Worm (Caenorhabditis elegans): Measurements from ENCODE around the gene oig-4.

The oig-4 gene

ce11 chrII:7613241-7613782 is at the start of gene oig-4, which contains the start of gene R07G3.7:
Gene oig-4 (plus strand): TSS chrII:7613541.
Gene R07G3.7 (minus strand): TSS chrII:7613732.
- TF ChIP-seq F13C5.2 (tag; optimal IDR thresholded peaks at IDR 0.05) (no peak), B0310.2 (tag; optimal IDR thresholded peaks at IDR 0.05) (no peak), sea-1 (GFP tag; conservative IDR thresholded peaks at IDR 0.05) (no peak), tbx-11 (GFP tag; IDR thresholded peaks at IDR 0.05) (no peak), ceh-13 (GFP tag; optimal IDR thresholded peaks at IDR 0.05) (no peak), ets-7 (tag; optimal IDR thresholded peaks at IDR 0.05) (no peak), hnd-1 (tag; optimal IDR thresholded peaks at IDR 0.05) (no peak), hmbx-1 (tag; optimal IDR thresholded peaks at IDR 0.05) (no peak), scrt-1 (GFP tag; IDR thresholded peaks at IDR 0.05) (no peak), ceh-36 (tag; optimal IDR thresholded peaks at IDR 0.05) (no peak), tbx-37 (GFP tag; conservative IDR thresholded peaks at IDR 0.05) (no peak), aly-1 (tag; optimal IDR thresholded peaks at IDR 0.05) (no peak), tra-4 (tag; optimal IDR thresholded peaks at IDR 0.05) (no peak)

- TF ChIP-seq tra-4 (tag; optimal IDR thresholded peaks at IDR 0.05) (no peak), sea-1 (GFP tag; conservative IDR thresholded peaks at IDR 0.05) (no peak), hmg-4 (GFP tag; optimal IDR thresholded peaks at IDR 0.05) (no peak), tbx-11 (GFP tag; IDR thresholded peaks at IDR 0.05) (no peak), flt-1 (GFP tag; IDR thresholded peaks at IDR 0.05) (no peak), F13C5.2 (tag; optimal IDR thresholded peaks at IDR 0.05) (no peak), ceh-13 (GFP tag; optimal IDR thresholded peaks at IDR 0.05) (no peak), hnd-1 (tag; optimal IDR thresholded peaks at IDR 0.05) (no peak), aly-1 (tag; optimal IDR thresholded peaks at IDR 0.05) (no peak), tbx-37 (GFP tag; conservative IDR thresholded peaks at IDR 0.05) (no peak), ceh-36 (tag; optimal IDR thresholded peaks at IDR 0.05) (no peak), hmbx-1 (tag; optimal IDR thresholded peaks at IDR 0.05) (no peak), pes-1 (GFP tag; IDR thresholded peaks at IDR 0.05) (no peak), ama-1 (optimal IDR thresholded peaks at IDR 0.05) (no peak), ets-7 (tag; optimal IDR thresholded peaks at IDR 0.05) (no peak)
Observed at ce11 chrII:7570305-7570704, 43.0 kb upstream of the oig-4 start, which contains the start of gene F35D2.3. Gene F35D2.3 (plus strand): TSS chrII:7570605.

DNA sequence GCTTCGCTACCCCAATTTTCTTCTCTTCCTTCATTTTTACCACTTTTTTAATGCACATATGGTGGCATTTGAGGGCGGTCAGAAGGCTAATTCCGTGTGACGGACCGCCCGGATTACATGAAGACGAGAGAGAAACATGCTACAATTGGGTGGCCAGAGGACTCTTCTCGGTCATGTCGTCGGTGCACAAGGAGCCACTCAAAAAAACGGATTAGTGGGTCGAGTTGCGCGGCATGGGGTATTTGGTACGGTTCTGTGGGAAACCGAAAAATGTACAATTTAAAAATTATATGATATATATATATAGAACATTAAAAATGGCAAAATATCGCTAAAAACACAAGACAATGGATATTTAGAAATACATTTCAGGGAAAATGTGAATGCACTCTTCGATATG is 42.5 kb upstream of the oig-4 start:
- TF ChIP-seq pes-1 (GFP tag; IDR thresholded peaks at IDR 0.05) (no peak), tbx-37 (GFP tag; conservative IDR thresholded peaks at IDR 0.05) (no peak), flt-1 (GFP tag; IDR thresholded peaks at IDR 0.05) (no peak), sea-1 (GFP tag; conservative IDR thresholded peaks at IDR 0.05) (no peak), ceh-36 (tag; optimal IDR thresholded peaks at IDR 0.05) (peak; percentile 62)

DNA sequence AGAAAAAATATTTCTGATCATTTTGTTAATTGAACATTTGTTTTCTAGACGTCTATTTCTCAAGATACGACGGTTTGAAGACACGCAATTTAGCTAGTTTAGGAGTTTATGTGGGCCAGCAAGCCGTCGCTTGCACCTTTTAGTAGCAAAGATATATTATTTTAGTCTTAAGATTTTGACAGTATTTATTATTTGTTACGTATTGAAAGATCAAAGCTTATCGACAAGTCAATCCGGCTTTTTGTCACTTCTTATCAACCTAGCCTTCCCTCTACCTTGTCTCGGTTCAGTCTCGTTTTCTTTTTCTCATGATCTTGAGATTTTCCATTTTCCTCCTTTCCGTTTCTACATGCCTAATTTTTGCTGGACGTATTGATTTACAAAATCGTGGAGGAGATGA is 39.2 kb upstream of the oig-4 start, which contains the start of gene F35D2.2:
F35D2.2 (plus strand) TSS at position 301 of the 400 bp plus-strand sequence.
- no peak for TF ChIP-seq sea-1 (GFP tag; conservative IDR thresholded peaks at IDR 0.05)
- no peak for TF ChIP-seq aly-1 (tag; optimal IDR thresholded peaks at IDR 0.05)
- no peak for TF ChIP-seq hmbx-1 (tag; optimal IDR thresholded peaks at IDR 0.05)
- TF ChIP-seq ceh-13 (GFP tag; optimal IDR thresholded peaks at IDR 0.05) = no peak
- TF ChIP-seq tbx-37 (GFP tag; conservative IDR thresholded peaks at IDR 0.05) = no peak
- no peak for TF ChIP-seq hmg-4 (GFP tag; optimal IDR thresholded peaks at IDR 0.05)
- TF ChIP-seq scrt-1 (GFP tag; IDR thresholded peaks at IDR 0.05) = no peak
- no peak for TF ChIP-seq B0310.2 (tag; optimal IDR thresholded peaks at IDR 0.05)
- TF ChIP-seq flt-1 (GFP tag; IDR thresholded peaks at IDR 0.05) = no peak
- no peak for TF ChIP-seq ets-7 (tag; optimal IDR thresholded peaks at IDR 0.05)
- no peak for TF ChIP-seq tbx-11 (GFP tag; IDR thresholded peaks at IDR 0.05)
- no peak for TF ChIP-seq hnd-1 (tag; optimal IDR thresholded peaks at IDR 0.05)
- TF ChIP-seq pes-1 (GFP tag; IDR thresholded peaks at IDR 0.05) = no peak
- TF ChIP-seq tra-4 (tag; optimal IDR thresholded peaks at IDR 0.05) = no peak
- no peak for TF ChIP-seq ama-1 (optimal IDR thresholded peaks at IDR 0.05)
- no peak for TF ChIP-seq ceh-36 (tag; optimal IDR thresholded peaks at IDR 0.05)

DNA sequence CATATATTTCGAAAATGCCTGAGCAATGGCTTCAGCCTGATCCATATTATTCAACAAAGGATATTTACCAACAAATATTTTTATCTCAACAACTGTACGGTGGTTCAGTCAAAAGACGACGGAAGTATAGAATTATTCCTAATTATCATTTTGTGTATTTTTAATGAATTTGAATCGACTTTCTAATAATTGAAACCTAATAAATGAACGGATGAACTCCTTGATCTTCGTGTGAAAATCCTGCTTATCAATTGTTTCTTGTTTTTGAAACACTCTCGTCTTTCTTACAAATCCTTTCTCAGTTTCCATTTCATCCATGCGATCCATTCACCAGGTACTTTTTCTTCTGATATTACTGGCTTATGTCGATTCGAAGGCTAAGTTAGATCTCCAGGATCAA is 37.7 kb upstream of the oig-4 start, which contains the start of gene F35D2.1:
F35D2.1 (plus strand) TSS at position 301 of the 400 bp plus-strand sequence.
- no peak for TF ChIP-seq ceh-13 (GFP tag; optimal IDR thresholded peaks at IDR 0.05)
- TF ChIP-seq flt-1 (GFP tag; IDR thresholded peaks at IDR 0.05) = no peak
- no peak for TF ChIP-seq tbx-11 (GFP tag; IDR thresholded peaks at IDR 0.05)
- TF ChIP-seq hmg-4 (GFP tag; optimal IDR thresholded peaks at IDR 0.05) = no peak
- TF ChIP-seq tbx-37 (GFP tag; conservative IDR thresholded peaks at IDR 0.05) = no peak
- no peak for TF ChIP-seq B0310.2 (tag; optimal IDR thresholded peaks at IDR 0.05)
- no peak for TF ChIP-seq aly-1 (tag; optimal IDR thresholded peaks at IDR 0.05)
- no peak for TF ChIP-seq scrt-1 (GFP tag; IDR thresholded peaks at IDR 0.05)
- TF ChIP-seq pes-1 (GFP tag; IDR thresholded peaks at IDR 0.05) = no peak
- TF ChIP-seq hmbx-1 (tag; optimal IDR thresholded peaks at IDR 0.05) = no peak
- no peak for TF ChIP-seq ceh-36 (tag; optimal IDR thresholded peaks at IDR 0.05)
- TF ChIP-seq ets-7 (tag; optimal IDR thresholded peaks at IDR 0.05) = no peak

DNA sequence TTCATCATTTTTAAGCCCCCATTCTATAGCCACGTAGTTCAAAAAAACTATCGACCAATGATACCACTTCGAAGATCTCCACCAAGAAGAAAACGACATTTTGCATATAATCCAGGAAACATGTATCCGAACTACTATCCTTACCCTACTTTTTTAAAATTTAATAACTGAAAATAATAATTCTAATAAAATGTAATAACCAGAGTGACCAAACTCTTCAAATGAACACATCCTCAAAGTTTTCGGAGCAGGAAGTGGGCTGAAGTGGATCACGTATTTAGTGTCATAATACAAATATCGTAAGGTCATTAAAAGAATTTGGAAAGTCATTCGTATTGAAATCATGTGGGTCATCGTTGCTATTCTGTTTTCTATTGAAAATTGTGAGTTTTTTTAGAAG is 35.9 kb upstream of the oig-4 start, which contains the start of gene F35D2.6:
F35D2.6 (plus strand) TSS at position 301 of the 400 bp plus-strand sequence.
- TF ChIP-seq scrt-1 (GFP tag; IDR thresholded peaks at IDR 0.05) (no peak), ama-1 (optimal IDR thresholded peaks at IDR 0.05) (no peak), pes-1 (GFP tag; IDR thresholded peaks at IDR 0.05) (no peak), tra-4 (tag; optimal IDR thresholded peaks at IDR 0.05) (no peak), flt-1 (GFP tag; IDR thresholded peaks at IDR 0.05) (no peak), aly-1 (tag; optimal IDR thresholded peaks at IDR 0.05) (no peak)

DNA sequence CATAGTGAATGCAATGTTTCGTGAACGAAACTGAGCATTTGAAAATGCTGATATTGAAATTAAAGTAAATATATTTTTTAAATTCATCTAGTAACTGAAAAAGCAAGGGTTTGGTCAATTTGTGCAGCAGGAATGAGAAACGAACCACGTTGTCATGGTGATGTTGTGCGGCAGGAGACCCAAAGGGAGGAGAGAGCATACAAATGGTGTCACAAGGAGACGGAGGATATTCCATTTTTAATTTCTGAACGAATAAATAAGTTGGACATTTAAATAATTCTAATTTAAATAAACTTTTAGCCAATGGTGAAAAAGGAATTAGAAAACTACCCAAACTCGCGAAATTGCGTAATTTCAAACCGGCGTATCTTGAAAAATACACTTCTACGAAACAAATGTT is 29.8 kb upstream of the oig-4 start, which contains the start of gene mks-3:
mks-3 (minus strand) TSS at position 101 of the 400 bp plus-strand sequence.
- no peak for TF ChIP-seq ama-1 (optimal IDR thresholded peaks at IDR 0.05)
- TF ChIP-seq F13C5.2 (tag; optimal IDR thresholded peaks at IDR 0.05) = no peak
- no peak for TF ChIP-seq tbx-11 (GFP tag; IDR thresholded peaks at IDR 0.05)
- no peak for TF ChIP-seq hmbx-1 (tag; optimal IDR thresholded peaks at IDR 0.05)
- no peak for TF ChIP-seq tbx-37 (GFP tag; conservative IDR thresholded peaks at IDR 0.05)
- no peak for TF ChIP-seq tra-4 (tag; optimal IDR thresholded peaks at IDR 0.05)
- TF ChIP-seq flt-1 (GFP tag; IDR thresholded peaks at IDR 0.05) = no peak
- TF ChIP-seq scrt-1 (GFP tag; IDR thresholded peaks at IDR 0.05) = no peak
- no peak for TF ChIP-seq ets-7 (tag; optimal IDR thresholded peaks at IDR 0.05)
- TF ChIP-seq B0310.2 (tag; optimal IDR thresholded peaks at IDR 0.05) = no peak
- no peak for TF ChIP-seq hnd-1 (tag; optimal IDR thresholded peaks at IDR 0.05)
- no peak for TF ChIP-seq sea-1 (GFP tag; conservative IDR thresholded peaks at IDR 0.05)
- TF ChIP-seq aly-1 (tag; optimal IDR thresholded peaks at IDR 0.05) = no peak
- TF ChIP-seq pes-1 (GFP tag; IDR thresholded peaks at IDR 0.05) = no peak
- no peak for TF ChIP-seq hmg-4 (GFP tag; optimal IDR thresholded peaks at IDR 0.05)
- no peak for TF ChIP-seq ceh-36 (tag; optimal IDR thresholded peaks at IDR 0.05)
- TF ChIP-seq ceh-13 (GFP tag; optimal IDR thresholded peaks at IDR 0.05) = no peak
